Worm (Caenorhabditis elegans): ENCODE data around the gene F56D5.9.

Gene F56D5.9

DNA sequence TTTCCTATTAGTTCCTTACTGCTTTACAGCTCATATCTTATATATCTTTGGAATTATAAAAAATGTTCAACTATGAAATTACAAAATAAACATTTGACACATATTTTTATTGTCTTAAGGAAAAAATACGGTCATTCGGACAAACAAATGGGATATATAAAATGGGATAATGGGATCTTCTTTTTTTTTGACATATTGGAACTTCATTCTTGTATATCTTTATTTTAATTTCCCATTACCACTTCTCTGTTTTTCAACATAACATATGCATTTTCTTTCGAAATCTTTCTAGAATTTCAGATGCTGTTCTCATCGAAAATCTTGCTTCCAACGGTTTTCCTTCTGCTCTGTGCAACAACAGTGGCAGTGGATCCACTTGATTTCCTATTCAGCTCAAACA is 37.5 kb downstream of the F56D5.9 start, which contains the start of gene C10C5.7:
TSS of gene C10C5.7 (plus strand) at position 301 of the 400 bp plus-strand sequence.
- TF ChIP-seq egl-27 (tag; optimal IDR thresholded peaks at IDR 0.05) (no peak), unc-62 (GFP tag; optimal IDR thresholded peaks at IDR 0.05 in 1 of 2) (peak in 1 of 2 experiments; percentile 1), unc-62 (tag; optimal IDR thresholded peaks at IDR 0.05) (no peak)

DNA sequence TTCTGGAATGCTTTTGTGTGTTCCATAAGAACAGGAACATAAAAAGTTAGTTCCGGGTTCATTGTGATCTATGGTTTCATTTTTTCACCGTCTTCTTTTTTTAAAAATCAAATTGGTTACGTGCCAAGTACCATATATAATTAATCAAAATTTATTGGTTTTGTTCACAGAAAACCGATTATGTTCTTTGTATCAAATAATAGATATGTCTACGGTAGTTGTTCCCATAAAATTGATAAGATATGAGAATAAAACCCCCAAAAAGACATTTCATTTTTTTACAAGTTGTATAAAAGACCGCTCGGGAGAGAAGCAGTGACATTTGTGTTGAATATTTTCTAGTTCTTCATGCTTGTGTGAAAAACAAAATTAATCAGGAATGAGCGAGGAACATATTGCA is 41.2 kb downstream of the F56D5.9 start, which contains the start of gene C10C5.5:
TSS of gene C10C5.5 (plus strand) at position 301 of the 400 bp plus-strand sequence.
- TF ChIP-seq nhr-76 (tag; optimal IDR thresholded peaks at IDR 0.05) (no peak), ctbp-1 (GFP tag; IDR thresholded peaks at IDR 0.05) (no peak), aha-1 (tag) (peak; percentile 17)

DNA sequence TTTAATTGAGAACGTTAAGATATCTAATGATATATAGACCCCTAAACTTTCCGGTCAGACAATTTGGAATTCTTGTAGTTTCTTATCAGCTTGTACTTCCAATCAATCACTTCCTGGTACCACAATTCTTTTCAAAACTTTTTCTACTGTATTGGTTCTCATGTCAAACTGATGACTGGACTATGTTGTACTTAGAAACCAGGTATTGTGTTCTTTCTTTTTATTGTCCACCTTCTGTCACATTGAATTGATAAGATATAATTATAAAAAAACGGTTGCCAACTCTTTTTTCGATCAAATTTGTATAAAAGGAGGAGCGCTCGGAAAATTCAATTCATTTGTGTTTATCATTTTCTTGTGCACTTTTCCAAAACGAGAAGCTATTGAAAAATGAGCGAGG is 44.0 kb downstream of the F56D5.9 start, which contains the start of gene C10C5.4:
TSS of gene C10C5.4 (plus strand) at position 281 of the 400 bp plus-strand sequence.
- TF ChIP-seq unc-62 (GFP tag; optimal IDR thresholded peaks at IDR 0.05 in 1 of 2): peak in 1 of 2 experiments; percentile 38
- TF ChIP-seq unc-62 (tag; optimal IDR thresholded peaks at IDR 0.05): no peak
- no peak for TF ChIP-seq saeg-2 (GFP tag; IDR thresholded peaks at IDR 0.05)
- peak; percentile 68 for TF ChIP-seq dve-1 (tag; optimal IDR thresholded peaks at IDR 0.05; ENCODE audit: insufficient read depth)
- peak; percentile 34 for TF ChIP-seq nhr-48 (tag; optimal IDR thresholded peaks at IDR 0.05)
- TF ChIP-seq dmd-6 (GFP tag; IDR thresholded peaks at IDR 0.05): peak; percentile 79
- TF ChIP-seq hlh-11 (tag; optimal IDR thresholded peaks at IDR 0.05): peak; percentile 15
- no peak for TF ChIP-seq zfp-3 (GFP tag; conservative IDR thresholded peaks at IDR 0.05)
- no peak for TF ChIP-seq ces-1 (GFP tag; optimal IDR thresholded peaks at IDR 0.05)
- no peak for TF ChIP-seq F44E2.7 (GFP tag; IDR thresholded peaks at IDR 0.05)

DNA sequence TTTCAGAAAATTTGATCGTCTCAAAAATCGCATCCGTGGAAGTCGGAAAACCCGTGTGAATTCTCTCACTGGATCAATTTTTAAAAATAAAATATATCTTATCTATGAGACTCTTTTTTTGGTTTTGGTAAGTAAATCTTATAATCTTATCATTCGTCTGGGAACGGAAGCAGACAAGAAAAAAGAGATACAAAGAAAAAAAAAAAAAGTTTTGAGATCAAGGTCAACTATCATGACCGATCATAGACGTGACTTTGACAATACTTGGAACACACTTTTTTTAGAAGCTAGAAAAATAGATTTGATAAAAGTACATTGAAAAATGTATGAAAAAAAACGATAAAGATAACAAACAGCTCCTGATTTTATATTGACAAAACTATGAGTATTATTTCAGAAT is 45.8 kb downstream of the F56D5.9 start:
- no peak for TF ChIP-seq nhr-10 (tag; optimal IDR thresholded peaks at IDR 0.05)
- TF ChIP-seq nhr-237 (tag; optimal IDR thresholded peaks at IDR 0.05): no peak
- no peak for TF ChIP-seq lin-38 (GFP tag; IDR thresholded peaks at IDR 0.05)
- TF ChIP-seq hlh-30 (tag; optimal IDR thresholded peaks at IDR 0.05; ENCODE audit: insufficient read depth): peak; percentile 36
- no peak for TF ChIP-seq lim-7 (GFP tag; IDR thresholded peaks at IDR 0.05)
- TF ChIP-seq F37D6.2 (tag; optimal IDR thresholded peaks at IDR 0.05): no peak
- TF ChIP-seq F10B5.3 (tag; optimal IDR thresholded peaks at IDR 0.05): no peak
- no peak for TF ChIP-seq ceh-82 (tag; optimal IDR thresholded peaks at IDR 0.05)
- no peak for TF ChIP-seq skn-1 (tag; optimal IDR thresholded peaks at IDR 0.05)
- no peak for TF ChIP-seq nhr-6 (tag; optimal IDR thresholded peaks at IDR 0.05)
- no peak for TF ChIP-seq nhr-111 (GFP tag; optimal IDR thresholded peaks at IDR 0.05)
- TF ChIP-seq hmg-1.1 (GFP tag; IDR thresholded peaks at IDR 0.05): no peak
- no peak for TF ChIP-seq ceh-28 (tag; optimal IDR thresholded peaks at IDR 0.05)
- no peak for TF ChIP-seq aha-1 (tag)
- no peak for TF ChIP-seq zfp-2 (tag; optimal IDR thresholded peaks at IDR 0.05)
- TF ChIP-seq Y5F2A.4 (GFP tag; optimal IDR thresholded peaks at IDR 0.05): no peak
- TF ChIP-seq dmd-8 (GFP tag; IDR thresholded peaks at IDR 0.05): no peak
- TF ChIP-seq zip-2 (tag; optimal IDR thresholded peaks at IDR 0.05): no peak
- no peak for TF ChIP-seq madf-5 (GFP tag; IDR thresholded peaks at IDR 0.05)
- TF ChIP-seq unc-130 (GFP tag; optimal IDR thresholded peaks at IDR 0.05): no peak
- peak; percentile 45 for TF ChIP-seq nhr-76 (tag; optimal IDR thresholded peaks at IDR 0.05)
- TF ChIP-seq dve-1 (tag; optimal IDR thresholded peaks at IDR 0.05; ENCODE audit: insufficient read depth): peak; percentile 49
- TF ChIP-seq D1046.2 (GFP tag; IDR thresholded peaks at IDR 0.05): no peak
- TF ChIP-seq nhr-41 (GFP tag; IDR thresholded peaks at IDR 0.05): no peak
- no peak for TF ChIP-seq fos-1 (tag; optimal IDR thresholded peaks at IDR 0.05)
- TF ChIP-seq unc-62 (GFP tag; optimal IDR thresholded peaks at IDR 0.05 in 1 of 2): no peak
- no peak for TF ChIP-seq unc-62 (tag; optimal IDR thresholded peaks at IDR 0.05)
- no peak for TF ChIP-seq sdz-12 (GFP tag; optimal IDR thresholded peaks at IDR 0.05)
- no peak for TF ChIP-seq dpl-1 (GFP tag; optimal IDR thresholded peaks at IDR 0.05)
- peak; percentile 70 for TF ChIP-seq dmd-6 (GFP tag; IDR thresholded peaks at IDR 0.05)
- no peak for TF ChIP-seq zfp-3 (GFP tag; conservative IDR thresholded peaks at IDR 0.05)
- no peak for TF ChIP-seq Y75B8A.6 (GFP tag; IDR thresholded peaks at IDR 0.05)
- TF ChIP-seq nhr-25 (tag; optimal IDR thresholded peaks at IDR 0.05; ENCODE audit: borderline replicate concordance, insufficient read depth): peak; percentile 65
- no peak for TF ChIP-seq fkh-10 (GFP tag; optimal IDR thresholded peaks at IDR 0.05)
- TF ChIP-seq nhr-28 (tag; optimal IDR thresholded peaks at IDR 0.05): peak; percentile 39
- TF ChIP-seq lin-13 (GFP tag; optimal IDR thresholded peaks at IDR 0.05): no peak
- peak; percentile 59; the same call in 1 of the 2 replicates for TF ChIP-seq tra-1 (GFP tag; IDR thresholded peaks at IDR 0.05)
- no peak for TF ChIP-seq Y105C5A.15 (GFP tag; IDR thresholded peaks at IDR 0.05)

All from whole organism, L4 larva.